Worm (Caenorhabditis elegans) whole organism, L4 larva: ENCODE results near the gene phat-4.

Experiments
- dpl-1 ChIP-seq: fragments of 150-350 bp; optimal IDR thresholded peaks from 2 replicates; lab custom pipeline; 2014; ENCODE audit warnings: missing biosample characterization, missing genetic modification reagents, missing genetic modification characterization
- mxl-3 ChIP-seq: fragments of 200-800 bp; sonication (Bioruptor generic); optimal IDR thresholded peaks from 2 replicates; lab custom pipeline; 2018; ENCODE audit warnings: mild to moderate bottlenecking, missing genetic modification characterization, missing compliant biosample characterization

ce11 chrV:4101567-4101966, 28.1 kb upstream of the phat-4 start, which contains the start of gene srj-40:
- TF ChIP-seq mxl-3 (no peak), dpl-1 (GFP tag; lab: Kevin White, UChicago) (no peak)
